Worm (Caenorhabditis elegans): ENCODE data around the gene C44B11.4.

- TF ChIP-seq aly-2 (tag; optimal IDR thresholded peaks at IDR 0.05) (no peak), nhr-77 (tag; optimal IDR thresholded peaks at IDR 0.05) (no peak), egl-5 (tag; optimal IDR thresholded peaks at IDR 0.05) (no peak)
Measured at ce11 chrIII:3154968-3155367, 11.4 kb upstream of the C44B11.4 start, which contains the start of gene C44B11.1.
